Fruit fly (Drosophila melanogaster) whole organism, embryonic: ENCODE measurements around the gene CG8671.

Experiments used
- B-H1 ChIP-seq: fragments of 200-800 bp; sonication (Bioruptor generic); IDR thresholded peaks from 3 replicates; pipeline ENCODE4 v1.3.6; 2022; ENCODE audit warnings: missing biosample characterization, missing genetic modification characterization
- B-H2 ChIP-seq: fragments of 200-800 bp; sonication (Bioruptor generic); optimal IDR thresholded peaks from 2 replicates; lab custom pipeline; 2018; ENCODE audit warnings: missing biosample characterization, mild to moderate bottlenecking, missing genetic modification characterization
- CG12219 ChIP-seq: fragments of 200-800 bp; sonication (Bioruptor generic); optimal IDR thresholded peaks from 3 replicates; lab custom pipeline; 2018; ENCODE audit warnings: missing biosample characterization, mild to moderate bottlenecking, missing genetic modification characterization
- CG13894 ChIP-seq: fragments of 200-800 bp; sonication (Bioruptor generic); optimal IDR thresholded peaks from 3 replicates; lab custom pipeline; 2018; ENCODE audit warnings: missing biosample characterization, mild to moderate bottlenecking, missing genetic modification characterization, moderate library complexity
- CG1602 ChIP-seq: fragments of 200-800 bp; sonication (Bioruptor generic); optimal IDR thresholded peaks from 3 replicates; lab custom pipeline; 2016; ENCODE audit warnings: missing biosample characterization, missing genetic modification characterization
- CG16813 ChIP-seq: fragments of 200-800 bp; sonication (Bioruptor generic); IDR thresholded peaks from 3 replicates; pipeline ENCODE4 v1.3.6; 2022; ENCODE audit warnings: missing biosample characterization, missing genetic modification characterization; ENCODE audit not compliant: partially characterized antibody
- CG17829 ChIP-seq: fragments of 200-800 bp; optimal IDR thresholded peaks from 2 replicates; lab custom pipeline; 2019; ENCODE audit warnings: missing biosample characterization, mild to moderate bottlenecking, missing genetic modification characterization, moderate library complexity
- CG4820 ChIP-seq: fragments of 200-800 bp; sonication (Bioruptor generic); optimal IDR thresholded peaks from 3 replicates; lab custom pipeline; 2016; ENCODE audit warnings: missing biosample characterization, missing genetic modification characterization
- CG6175 ChIP-seq: fragments of 200-800 bp; sonication (Bioruptor generic); IDR thresholded peaks from 3 replicates; pipeline ENCODE4 v1.3.6; 2022; ENCODE audit warnings: missing biosample characterization, missing genetic modification characterization
- CG7987 ChIP-seq: fragments of 200-800 bp; sonication (Bioruptor generic); optimal IDR thresholded peaks from 2 replicates; lab custom pipeline; 2018; ENCODE audit warnings: missing biosample characterization, mild to moderate bottlenecking, missing genetic modification characterization, moderate library complexity
- CG8924 ChIP-seq: fragments of 200-800 bp; optimal IDR thresholded peaks from 3 replicates; lab custom pipeline; 2019; ENCODE audit warnings: missing biosample characterization, mild to moderate bottlenecking, missing genetic modification characterization, moderate library complexity
- CG9727 ChIP-seq: fragments of 200-800 bp; sonication (Bioruptor generic); optimal IDR thresholded peaks from 3 replicates; lab custom pipeline; 2017; ENCODE audit warnings: missing biosample characterization, mild to moderate bottlenecking, missing genetic modification characterization
- CG9797 ChIP-seq: fragments of 200-800 bp; sonication (Bioruptor generic); optimal IDR thresholded peaks from 3 replicates; lab custom pipeline; 2018; ENCODE audit warnings: missing biosample characterization, mild to moderate bottlenecking, missing genetic modification characterization
- Dp ChIP-seq: fragments of 200-800 bp; sonication (Bioruptor generic); optimal IDR thresholded peaks from 2 replicates; lab custom pipeline; 2018; ENCODE audit warnings: missing biosample characterization, mild to moderate bottlenecking, missing genetic modification characterization, moderate library complexity
- HHEX ChIP-seq: fragments of 200-800 bp; sonication (Bioruptor generic); optimal IDR thresholded peaks from 3 replicates; lab custom pipeline; 2017; ENCODE audit warnings: missing biosample characterization, mild to moderate bottlenecking, missing genetic modification characterization, missing genetic modification reagents
- HLHmδ ChIP-seq: fragments of 200-800 bp; sonication (Bioruptor generic); optimal IDR thresholded peaks from 2 replicates; lab custom pipeline; 2018; ENCODE audit warnings: missing biosample characterization, mild to moderate bottlenecking, missing genetic modification characterization, moderate library complexity
- Hmr ChIP-seq: fragments of 200-800 bp; sonication (Bioruptor generic); optimal IDR thresholded peaks from 3 replicates; lab custom pipeline; 2017; ENCODE audit warnings: mild to moderate bottlenecking, missing biosample characterization, missing genetic modification reagents, missing genetic modification characterization
- MBD-R2 ChIP-seq: fragments of 200-800 bp; sonication (Bioruptor generic); IDR thresholded peaks from 2 replicates; pipeline ENCODE4 v1.3.6; 2022; ENCODE audit warnings: missing biosample characterization, missing genetic modification characterization
- Max ChIP-seq: fragments of 200-800 bp; sonication (Bioruptor generic); optimal IDR thresholded peaks from 2 replicates; lab custom pipeline; 2016; ENCODE audit warnings: missing biosample characterization, mild to moderate bottlenecking, missing genetic modification characterization
- Med ChIP-seq: fragments of 200-800 bp; sonication (Bioruptor generic); peaks from one replicate; lab custom pipeline; 2016; ENCODE audit warnings: missing biosample characterization, missing genetic modification characterization, mild to moderate bottlenecking, inconsistent platforms, moderate library complexity
- Sry-δ ChIP-seq: fragments of 200-800 bp; sonication (Bioruptor generic); optimal IDR thresholded peaks from 2 replicates; lab custom pipeline; 2016; ENCODE audit warnings: missing biosample characterization, missing genetic modification characterization
- br ChIP-seq: fragments of >200 bp; optimal IDR thresholded peaks from 2 replicates; lab custom pipeline; 2017
- chif ChIP-seq, 2 experiments: fragments of 200-800 bp; sonication (Bioruptor generic); optimal IDR thresholded peaks; 3 replicates each; lab custom pipeline; 2016; ENCODE audit warnings: missing biosample characterization in 2 of 2, missing genetic modification characterization in 2 of 2
- ci ChIP-seq: fragments of 200-800 bp; sonication (Bioruptor generic); IDR thresholded peaks from 3 replicates; pipeline ENCODE4 v1.3.6; 2022; ENCODE audit warnings: missing biosample characterization, missing genetic modification characterization
- crc ChIP-seq: fragments of 200-800 bp; sonication (Bioruptor generic); optimal IDR thresholded peaks from 2 replicates; lab custom pipeline; 2016; ENCODE audit warnings: missing biosample characterization, missing genetic modification characterization
- da ChIP-seq: fragments of 200-800 bp; sonication (Bioruptor generic); optimal IDR thresholded peaks from 2 replicates; lab custom pipeline; 2016; ENCODE audit warnings: missing biosample characterization, missing genetic modification characterization
- disco-r ChIP-seq: fragments of 200-800 bp; sonication (Bioruptor generic); optimal IDR thresholded peaks from 2 replicates; lab custom pipeline; 2016; ENCODE audit warnings: missing biosample characterization, missing genetic modification characterization
- grn ChIP-seq: fragments of 200-800 bp; sonication (Bioruptor generic); optimal IDR thresholded peaks from 3 replicates; lab custom pipeline; 2017; ENCODE audit warnings: missing biosample characterization, missing genetic modification characterization
- ham ChIP-seq: fragments of 200-800 bp; sonication (Bioruptor generic); IDR thresholded peaks from 2 replicates; pipeline ENCODE4 v1.3.6; 2022; ENCODE audit warnings: missing biosample characterization, missing genetic modification characterization
- hkb ChIP-seq, 2 experiments: fragments of 200-800 bp in 1 of 2; fragments of >200 bp in 1 of 2; sonication (Bioruptor generic) in 1 of 2; IDR thresholded peaks in 1 of 2; optimal IDR thresholded peaks in 1 of 2; 2 replicates each; pipeline versions ENCODE4 v1.3.6 to Lab custom; 2017 to 2022; ENCODE audit warnings: missing biosample characterization in 1 of 2, missing genetic modification characterization in 1 of 2
- hth ChIP-seq: fragments of >200 bp; optimal IDR thresholded peaks from 2 replicates; lab custom pipeline; 2017; ENCODE audit warnings: inconsistent platforms
- ind ChIP-seq: fragments of 200-800 bp; sonication (Bioruptor generic); optimal IDR thresholded peaks from 3 replicates; lab custom pipeline; 2016; ENCODE audit warnings: missing biosample characterization, missing genetic modification characterization
- jing ChIP-seq: fragments of 200-800 bp; sonication (Bioruptor generic); optimal IDR thresholded peaks from 2 replicates; lab custom pipeline; 2018; ENCODE audit warnings: missing biosample characterization, mild to moderate bottlenecking, missing genetic modification characterization
- lmd ChIP-seq: fragments of 200-800 bp; sonication (Bioruptor generic); IDR thresholded peaks from 2 replicates; pipeline ENCODE4 v1.3.6; 2022; ENCODE audit warnings: missing biosample characterization, missing genetic modification characterization
- mam ChIP-seq: fragments of 200-800 bp; sonication (Bioruptor generic); optimal IDR thresholded peaks from 3 replicates; lab custom pipeline; 2016; ENCODE audit warnings: missing biosample characterization, missing genetic modification characterization
- otp ChIP-seq: fragments of 200-800 bp; sonication (Bioruptor generic); IDR thresholded peaks from 3 replicates; pipeline ENCODE4, ENCODE4 v1.3.6; 2022; ENCODE audit warnings: missing biosample characterization, missing genetic modification characterization
- pzg ChIP-seq: fragments of 200-800 bp; sonication (Bioruptor generic); optimal IDR thresholded peaks from 3 replicates; lab custom pipeline; 2018; ENCODE audit warnings: missing biosample characterization, mild to moderate bottlenecking, missing genetic modification characterization, moderate library complexity
- ranshi ChIP-seq: fragments of 200-800 bp; sonication (Bioruptor generic); IDR thresholded peaks from 2 replicates; pipeline ENCODE4 v1.3.6; 2022; ENCODE audit warnings: missing biosample characterization, missing genetic modification characterization
- sob ChIP-seq: fragments of 200-800 bp; sonication (Bioruptor generic); IDR thresholded peaks from 2 replicates; pipeline ENCODE4 v1.3.6; 2022; ENCODE audit warnings: missing biosample characterization, missing genetic modification characterization

Gene CG8671

DNA sequence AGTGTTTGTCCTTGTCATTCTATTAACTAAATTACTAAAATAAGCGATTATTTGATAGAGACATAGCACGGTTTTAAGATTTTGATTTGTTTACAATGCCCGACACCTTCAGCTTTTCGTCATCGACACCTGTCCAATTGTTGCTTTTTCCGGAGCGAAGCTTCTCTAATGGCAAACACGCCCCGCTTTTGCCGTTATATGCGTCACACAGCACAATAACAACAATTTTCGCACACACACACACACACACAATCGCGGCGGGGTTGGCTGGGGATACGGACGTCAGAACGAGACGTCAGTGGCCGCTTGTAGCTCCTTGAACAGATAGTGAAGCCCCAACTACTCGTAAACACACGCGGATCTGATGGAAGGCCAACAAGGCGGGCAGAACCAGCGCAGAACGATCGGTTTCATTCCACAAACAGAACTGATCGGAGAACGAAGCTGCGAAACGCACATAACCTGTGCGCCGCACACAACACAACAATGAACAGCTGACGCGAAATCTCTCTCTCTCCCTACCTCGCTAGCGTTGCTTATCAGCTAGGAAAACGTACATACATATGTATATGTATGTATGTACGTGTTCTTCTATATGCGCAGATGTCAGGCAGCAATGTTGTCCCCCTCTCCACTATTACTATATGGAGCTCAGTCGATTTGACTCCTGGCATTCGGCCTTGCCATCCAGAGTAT is 46.5 kb downstream of the CG8671 start (continued):
- TF ChIP-seq Hmr (GFP tag; lab: Kevin White, UChicago) (peak; percentile 33), CG9727 (GFP tag; lab: Kevin White, UChicago) (peak; percentile 12), crc (GFP tag; lab: Kevin White, UChicago) (no peak), jing (GFP tag; lab: Kevin White, UChicago) (no peak), B-H1 (GFP tag; lab: Robert Waterston, UW) (no peak), otp (GFP tag; lab: Robert Waterston, UW) (no peak), Sry-δ (GFP tag; lab: Kevin White, UChicago) (no peak), disco-r (GFP tag; lab: Kevin White, UChicago) (no peak), MBD-R2 (peak; percentile 12; the same call in 1 of the 2 replicates), Med (GFP tag; lab: Kevin White, UChicago) (peak; percentile 89), CG9797 (GFP tag; lab: Kevin White, UChicago) (no peak), mam (GFP tag; lab: Kevin White, UChicago) (no peak), br (lab: Kevin White, UChicago) (no peak), ci (GFP tag; lab: Robert Waterston, UW) (peak; percentile 39; the same call in 1 of the 3 replicates), grn (no peak), HHEX (GFP tag; lab: Kevin White, UChicago) (peak; percentile 38), CG13894 (tag; lab: Kevin White, UChicago) (peak; percentile 60), CG4820 (GFP tag; lab: Kevin White, UChicago) (no peak), Dp (no peak), CG8924 (tag; lab: Kevin White, UChicago) (peak; percentile 3), Max (GFP tag; lab: Kevin White, UChicago) (no peak), CG6175 (GFP tag; lab: Robert Waterston, UW) (no peak), CG16813 (GFP tag; lab: Robert Waterston, UW) (no peak), CG1602 (no peak), pzg (GFP tag; lab: Kevin White, UChicago) (no peak), ham (GFP tag; lab: Robert Waterston, UW) (no peak), sob (GFP tag; lab: Robert Waterston, UW) (peak; percentile 47; the same call in 1 of the 2 replicates), CG12219 (GFP tag; lab: Kevin White, UChicago) (peak; percentile 32), CG17829 (tag; lab: Kevin White, UChicago) (peak; percentile 5), ind (GFP tag; lab: Kevin White, UChicago) (no peak), hkb (optimal IDR thresholded peaks at IDR 0.05; lab: Kevin White, UChicago) (no peak), hkb (GFP tag; IDR thresholded peaks at IDR 0.05; lab: Robert Waterston, UW) (0 out of 2 replicates have a peak, but pooled peaks have one; percentile 8), ranshi (GFP tag; lab: Robert Waterston, UW) (no peak; the same call in 1 of the 2 replicates), HLHmδ (GFP tag; lab: Kevin White, UChicago) (peak; percentile 3), lmd (no peak), B-H2 (peak; percentile 50), chif (GFP tag; optimal IDR thresholded peaks at IDR 0.05; lab: Kevin White, UChicago) (no peak), hth (lab: Kevin White, UChicago) (no peak), CG7987 (GFP tag; lab: Kevin White, UChicago) (peak; percentile 82), da (GFP tag; lab: Kevin White, UChicago) (no peak)
